Fruit fly (Drosophila melanogaster): ENCODE measurements around the gene CG14154.
A peak's percentile ranks its signal among the peaks of the same experiment; 100 is the strongest.

CG14154 gene

DNA sequence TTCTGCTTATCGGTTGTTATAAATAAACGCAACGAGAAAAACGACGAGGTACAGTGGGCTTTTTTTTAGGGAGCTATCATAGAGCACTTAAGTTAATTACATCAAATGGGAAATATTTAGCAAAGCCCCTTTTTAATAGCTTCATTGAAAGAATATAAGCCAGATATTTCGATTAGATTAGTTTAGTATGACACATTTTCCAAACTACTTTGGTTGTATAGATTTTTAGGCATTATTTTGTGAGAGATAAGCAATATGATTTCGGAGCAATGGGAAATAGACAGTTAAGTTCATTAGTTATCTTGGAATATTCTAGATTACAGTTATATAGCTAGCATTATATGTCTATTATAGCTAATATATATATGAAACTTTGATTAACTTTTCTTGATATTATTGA is 38.5 kb downstream of the CG14154 start:
- TF ChIP-seq CG17806 (tag; optimal IDR thresholded peaks at IDR 0.05) (no peak), CG15710 (tag; optimal IDR thresholded peaks at IDR 0.05) (no peak), CG14655 (GFP tag; optimal IDR thresholded peaks at IDR 0.05) (no peak), CG32121 (GFP tag; IDR thresholded peaks at IDR 0.05) (no peak), CG34367 (tag; optimal IDR thresholded peaks at IDR 0.05) (no peak)

DNA sequence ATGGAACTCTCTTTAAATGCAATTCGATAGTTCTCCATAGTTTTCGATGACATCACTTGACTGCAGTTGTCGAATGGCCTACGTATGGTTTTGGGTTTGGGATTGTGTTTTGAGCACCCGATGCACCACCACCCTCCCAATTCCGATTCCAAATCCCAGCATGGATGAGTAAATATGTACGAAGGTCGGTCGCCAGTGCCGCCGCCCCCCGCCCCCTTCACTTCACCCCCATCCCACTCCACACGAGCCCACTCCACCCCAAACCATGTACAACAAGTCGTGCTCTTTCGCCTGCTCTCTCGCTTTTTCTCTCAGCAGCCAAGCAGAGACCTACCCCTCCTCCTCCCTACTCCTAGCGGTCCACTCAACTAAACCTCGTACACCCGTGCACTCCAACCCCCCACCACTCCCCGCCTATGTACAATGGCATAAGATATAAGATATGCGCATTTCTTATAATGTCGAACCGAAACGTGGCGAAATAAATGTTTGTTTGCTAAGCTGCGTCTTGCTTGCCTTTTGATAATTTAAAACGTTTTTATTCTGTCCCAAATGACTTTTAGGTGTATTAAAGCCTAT is 39.1 kb downstream of the CG14154 start:
- TF ChIP-seq Ets98B (GFP tag; IDR thresholded peaks at IDR 0.05) (peak; percentile 35; the same call in 1 of the 2 replicates), CG12605 (GFP tag; IDR thresholded peaks at IDR 0.05) (peak; percentile 47; the same call in 1 of the 2 replicates), fd96Ca (GFP tag; IDR thresholded peaks at IDR 0.05) (0 out of 3 replicates have a peak, but pooled peaks have one; percentile 31), EcR (GFP tag; optimal IDR thresholded peaks at IDR 0.05) (peak; percentile 28), rn (GFP tag; IDR thresholded peaks at IDR 0.05) (no peak), CG15710 (tag; optimal IDR thresholded peaks at IDR 0.05) (no peak), CG14655 (GFP tag; optimal IDR thresholded peaks at IDR 0.05) (no peak), CG32121 (GFP tag; IDR thresholded peaks at IDR 0.05) (peak; percentile 59; the same call in 1 of the 2 replicates), CG4496 (GFP tag; IDR thresholded peaks at IDR 0.05) (peak; percentile 59; the same call in 1 of the 3 replicates), CG13204 (GFP tag; optimal IDR thresholded peaks at IDR 0.05) (peak; percentile 58)

DNA sequence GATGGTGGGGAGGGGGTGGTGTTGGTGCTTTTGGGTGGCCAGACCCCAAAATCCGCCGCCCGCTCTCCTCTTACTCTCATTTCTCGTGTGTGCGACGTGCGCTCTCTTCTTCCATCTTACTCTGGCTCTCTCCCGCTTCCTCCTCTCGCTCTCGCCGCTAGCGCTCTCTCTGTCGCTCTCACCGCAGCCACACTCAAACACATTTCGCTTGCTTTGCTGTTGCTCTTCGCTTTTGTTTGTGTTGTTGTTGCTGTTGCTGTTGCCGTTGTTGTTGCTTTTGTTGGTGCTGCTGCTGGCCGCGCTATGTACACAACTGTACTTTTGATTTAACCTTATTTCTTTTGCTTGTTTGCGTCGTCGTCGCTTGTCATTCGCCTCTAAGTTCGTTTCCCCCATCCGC is 40.1 kb downstream of the CG14154 start:
- TF ChIP-seq CG14655 (GFP tag; optimal IDR thresholded peaks at IDR 0.05) (no peak), CG9948 (tag; optimal IDR thresholded peaks at IDR 0.05) (no peak), CG12605 (GFP tag; IDR thresholded peaks at IDR 0.05) (peak; percentile 62), Pif1B (GFP tag; optimal IDR thresholded peaks at IDR 0.05) (no peak), CG34367 (tag; optimal IDR thresholded peaks at IDR 0.05) (no peak), CG15710 (tag; optimal IDR thresholded peaks at IDR 0.05) (no peak), Snoo (tag; optimal IDR thresholded peaks at IDR 0.05) (no peak), fd96Ca (GFP tag; IDR thresholded peaks at IDR 0.05) (no peak; the same call in 2 of the 3 replicates), CG32121 (GFP tag; IDR thresholded peaks at IDR 0.05) (peak; percentile 44), CG8301 (tag; optimal IDR thresholded peaks at IDR 0.05) (no peak), CG17806 (tag; optimal IDR thresholded peaks at IDR 0.05) (no peak), Ets98B (GFP tag; IDR thresholded peaks at IDR 0.05) (peak; percentile 59; the same call in 1 of the 2 replicates), CG4496 (GFP tag; IDR thresholded peaks at IDR 0.05) (peak; percentile 65), CG10348 (GFP tag; IDR thresholded peaks at IDR 0.05) (no peak), gl (tag; optimal IDR thresholded peaks at IDR 0.05) (no peak), EcR (GFP tag; optimal IDR thresholded peaks at IDR 0.05) (peak; percentile 53), CG13204 (GFP tag; optimal IDR thresholded peaks at IDR 0.05) (peak; percentile 80), D1 (tag; optimal IDR thresholded peaks at IDR 0.05) (no peak), CG8159 (tag; optimal IDR thresholded peaks at IDR 0.05) (peak; percentile 2), rn (GFP tag; IDR thresholded peaks at IDR 0.05) (no peak), Pif1A (GFP tag; optimal IDR thresholded peaks at IDR 0.05) (no peak)

DNA sequence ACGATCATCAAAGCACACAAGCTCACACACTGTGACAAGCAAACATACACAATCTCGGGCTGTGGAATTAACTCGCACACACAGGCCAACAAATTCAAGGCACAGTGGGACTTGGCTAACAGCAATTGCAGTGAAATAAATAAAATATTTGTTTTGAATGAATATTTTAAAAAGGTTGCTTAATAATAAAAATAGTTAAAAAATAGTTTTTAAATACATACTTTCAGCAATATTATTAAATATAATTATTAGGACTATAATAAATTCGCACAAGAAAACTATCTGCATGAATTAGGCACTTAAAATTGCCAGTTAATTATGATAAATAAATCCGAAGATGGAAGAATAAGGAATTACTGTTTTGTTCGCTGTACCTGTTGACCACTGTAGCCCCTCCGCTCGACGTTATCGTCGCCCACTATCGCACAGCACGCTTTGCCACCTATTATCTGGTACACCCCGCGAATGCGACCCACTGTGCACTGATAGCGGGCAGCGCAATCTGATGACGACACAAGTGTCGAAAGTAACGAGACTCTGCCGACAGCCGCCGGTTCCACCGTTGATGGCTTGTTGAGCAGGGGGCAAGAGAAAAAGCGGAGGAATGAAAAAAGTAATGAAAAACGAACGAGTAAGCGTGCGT is 41.2 kb downstream of the CG14154 start:
- peak; percentile 93 for TF ChIP-seq CG4496 (GFP tag; IDR thresholded peaks at IDR 0.05)
- TF ChIP-seq CG17806 (tag; optimal IDR thresholded peaks at IDR 0.05): peak; percentile 92
- TF ChIP-seq CG8301 (tag; optimal IDR thresholded peaks at IDR 0.05): peak; percentile 96
- peak; percentile 87 for TF ChIP-seq Pif1A (GFP tag; optimal IDR thresholded peaks at IDR 0.05)
- TF ChIP-seq CG14655 (GFP tag; optimal IDR thresholded peaks at IDR 0.05): peak; percentile 99
- peak; percentile 98 for TF ChIP-seq Snoo (tag; optimal IDR thresholded peaks at IDR 0.05)
- no peak for TF ChIP-seq EcR (GFP tag; optimal IDR thresholded peaks at IDR 0.05)
- peak; percentile 83 for TF ChIP-seq CG12605 (GFP tag; IDR thresholded peaks at IDR 0.05)
- TF ChIP-seq CG13204 (GFP tag; optimal IDR thresholded peaks at IDR 0.05): peak; percentile 88
- peak; percentile 91 for TF ChIP-seq Ets98B (GFP tag; IDR thresholded peaks at IDR 0.05)
- TF ChIP-seq CG9948 (tag; optimal IDR thresholded peaks at IDR 0.05): peak; percentile 96
- peak; percentile 97 for TF ChIP-seq CG8159 (tag; optimal IDR thresholded peaks at IDR 0.05)
- TF ChIP-seq CG10348 (GFP tag; IDR thresholded peaks at IDR 0.05): peak; percentile 89
- TF ChIP-seq CG15710 (tag; optimal IDR thresholded peaks at IDR 0.05): peak; percentile 95
- peak; percentile 91 for TF ChIP-seq fd96Ca (GFP tag; IDR thresholded peaks at IDR 0.05)
- TF ChIP-seq gl (tag; optimal IDR thresholded peaks at IDR 0.05): peak; percentile 55
- peak; percentile 89 for TF ChIP-seq Pif1B (GFP tag; optimal IDR thresholded peaks at IDR 0.05)
- peak; percentile 96 for TF ChIP-seq D1 (tag; optimal IDR thresholded peaks at IDR 0.05)
- TF ChIP-seq CG34367 (tag; optimal IDR thresholded peaks at IDR 0.05): peak; percentile 90
- peak; percentile 82 for TF ChIP-seq rn (GFP tag; IDR thresholded peaks at IDR 0.05)
- peak; percentile 97 for TF ChIP-seq CG32121 (GFP tag; IDR thresholded peaks at IDR 0.05)

DNA sequence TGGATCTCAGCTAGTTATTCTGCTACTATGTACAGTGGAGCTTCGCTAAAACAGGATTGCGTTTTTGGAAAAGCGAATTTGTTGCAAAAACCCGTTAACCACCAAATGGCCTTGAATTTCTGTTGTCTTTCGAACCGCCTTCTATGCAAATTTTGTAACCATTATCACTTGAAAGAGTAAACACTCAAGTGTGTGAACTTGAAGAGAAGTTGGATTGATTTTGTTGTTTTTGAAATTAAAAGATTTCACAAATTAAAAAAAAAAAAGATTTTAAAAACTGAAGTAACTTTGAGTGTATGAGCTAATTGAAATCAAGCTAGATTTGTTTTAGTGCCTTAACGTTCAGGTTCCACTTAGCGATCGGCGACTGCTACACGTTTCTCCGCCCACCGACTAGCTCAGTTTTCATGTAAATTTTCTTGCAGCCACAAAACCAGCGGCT is 42.2 kb downstream of the CG14154 start:
- TF ChIP-seq Snoo (tag; optimal IDR thresholded peaks at IDR 0.05) (peak; percentile 21), EcR (GFP tag; optimal IDR thresholded peaks at IDR 0.05) (no peak), D1 (tag; optimal IDR thresholded peaks at IDR 0.05) (peak; percentile 46), fd96Ca (GFP tag; IDR thresholded peaks at IDR 0.05) (peak; percentile 86), CG17806 (tag; optimal IDR thresholded peaks at IDR 0.05) (peak; percentile 71), Pif1B (GFP tag; optimal IDR thresholded peaks at IDR 0.05) (peak; percentile 64), CG13204 (GFP tag; optimal IDR thresholded peaks at IDR 0.05) (no peak), CG4496 (GFP tag; IDR thresholded peaks at IDR 0.05) (peak; percentile 86), Pif1A (GFP tag; optimal IDR thresholded peaks at IDR 0.05) (peak; percentile 85), CG34367 (tag; optimal IDR thresholded peaks at IDR 0.05) (no peak), CG14655 (GFP tag; optimal IDR thresholded peaks at IDR 0.05) (no peak), CG9948 (tag; optimal IDR thresholded peaks at IDR 0.05) (peak; percentile 68), rn (GFP tag; IDR thresholded peaks at IDR 0.05) (peak; percentile 74), CG12605 (GFP tag; IDR thresholded peaks at IDR 0.05) (peak; percentile 51), CG10348 (GFP tag; IDR thresholded peaks at IDR 0.05) (peak; percentile 73), Ets98B (GFP tag; IDR thresholded peaks at IDR 0.05) (peak; percentile 78), CG8301 (tag; optimal IDR thresholded peaks at IDR 0.05) (peak; percentile 87), CG32121 (GFP tag; IDR thresholded peaks at IDR 0.05) (peak; percentile 82), CG15710 (tag; optimal IDR thresholded peaks at IDR 0.05) (peak; percentile 47), CG8159 (tag; optimal IDR thresholded peaks at IDR 0.05) (peak; percentile 68), gl (tag; optimal IDR thresholded peaks at IDR 0.05) (no peak)

All from whole organism, pupa.